Worm (Caenorhabditis elegans) whole organism, young adult: ENCODE measurements around the gene arrd-12.

Experiments
- B0035.1 ChIP-seq: sonication (generic microtip); optimal IDR thresholded peaks from 2 replicates; lab custom pipeline; 2016; ENCODE audit warnings: missing genetic modification characterization, mild to moderate bottlenecking, missing compliant biosample characterization, missing genotype, missing genetic modification reagents
- B0261.1 ChIP-seq: sonication (generic microtip); optimal IDR thresholded peaks from 2 replicates; lab custom pipeline; 2016; ENCODE audit warnings: mild to moderate bottlenecking, missing genetic modification characterization, moderate library complexity, missing compliant biosample characterization
- F22D6.2 ChIP-seq: sonication (generic microtip); optimal IDR thresholded peaks from 2 replicates; lab custom pipeline; 2016; ENCODE audit warnings: mild to moderate bottlenecking, missing genetic modification characterization, missing compliant biosample characterization
- F23B12.7 ChIP-seq: sonication (generic microtip); optimal IDR thresholded peaks from 2 replicates; lab custom pipeline; 2017; ENCODE audit warnings: missing genetic modification characterization, mild to moderate bottlenecking, missing compliant biosample characterization, antibody characterized with exemption, moderate library complexity; ENCODE audit not compliant: insufficient read depth
- F37B4.10 ChIP-seq: fragments of 200-800 bp; sonication (Bioruptor generic); IDR thresholded peaks from 2 replicates; pipeline ENCODE4 v1.3.6; 2022; ENCODE audit warnings: missing genetic modification characterization, missing compliant biosample characterization
- F57C9.4 ChIP-seq: sonication (generic microtip); optimal IDR thresholded peaks from 2 replicates; lab custom pipeline; 2017; ENCODE audit warnings: mild to moderate bottlenecking, missing genetic modification characterization, missing compliant biosample characterization
- T07F8.4 ChIP-seq: sonication (generic microtip); optimal IDR thresholded peaks from 2 replicates; lab custom pipeline; 2016; ENCODE audit warnings: mild to moderate bottlenecking, missing genetic modification characterization, moderate library complexity, missing compliant biosample characterization
- bed-1 ChIP-seq: fragments of 200-800 bp; sonication (Bioruptor generic); IDR thresholded peaks from 2 replicates; pipeline ENCODE4 v1.3.6; 2022; ENCODE audit warnings: missing genetic modification reagents, missing genetic modification characterization, missing compliant biosample characterization
- ccch-3 ChIP-seq: fragments of 200-800 bp; sonication (Bioruptor generic); optimal IDR thresholded peaks from 2 replicates; lab custom pipeline; 2018; ENCODE audit warnings: mild to moderate bottlenecking, missing genetic modification characterization, missing compliant biosample characterization
- ceh-100 ChIP-seq: fragments of 200-800 bp; sonication (Bioruptor generic); IDR thresholded peaks from 2 replicates; pipeline ENCODE4 v1.3.6; 2022; ENCODE audit warnings: missing genetic modification reagents, missing genetic modification characterization, missing compliant biosample characterization
- ceh-40 ChIP-seq: fragments of 200-800 bp; sonication (Bioruptor generic); IDR thresholded peaks from 2 replicates; pipeline ENCODE4 v1.3.6; 2022; ENCODE audit warnings: missing genetic modification characterization, missing compliant biosample characterization
- ceh-91 ChIP-seq: fragments of 200-800 bp; sonication (Bioruptor generic); IDR thresholded peaks from 2 replicates; pipeline ENCODE4 v1.3.6; 2022; ENCODE audit warnings: missing genetic modification reagents, missing genetic modification characterization, missing compliant biosample characterization
- chd-7 ChIP-seq: sonication (generic microtip); optimal IDR thresholded peaks from 2 replicates; lab custom pipeline; 2016; ENCODE audit warnings: mild to moderate bottlenecking, missing genetic modification characterization, moderate library complexity, missing compliant biosample characterization
- egrh-3 ChIP-seq: fragments of 200-800 bp; sonication (Bioruptor generic); IDR thresholded peaks from 2 replicates; pipeline ENCODE4 v1.3.6; 2022; ENCODE audit warnings: missing genetic modification reagents, missing genetic modification characterization, missing compliant biosample characterization
- ekl-4 ChIP-seq: fragments of 200-800 bp; sonication (Bioruptor generic); IDR thresholded peaks from 2 replicates; pipeline ENCODE4 v1.3.6; 2022; ENCODE audit warnings: missing genetic modification reagents, missing genetic modification characterization, missing compliant biosample characterization
- ets-4 ChIP-seq: fragments of 200-800 bp; sonication (Bioruptor generic); optimal IDR thresholded peaks from 2 replicates; lab custom pipeline; 2018; ENCODE audit warnings: mild to moderate bottlenecking, missing genetic modification characterization, missing compliant biosample characterization
- him-1 ChIP-seq: sonication (generic microtip); optimal IDR thresholded peaks from 2 replicates; lab custom pipeline; 2016; ENCODE audit warnings: missing genotype, missing genetic modification reagents, missing genetic modification characterization, missing compliant biosample characterization
- hmg-1.2 ChIP-seq: fragments of 200-800 bp; sonication (Bioruptor generic); IDR thresholded peaks from 2 replicates; pipeline ENCODE4 v1.3.6; 2022; ENCODE audit warnings: missing genetic modification reagents, missing genetic modification characterization, missing compliant biosample characterization
- hrde-1 ChIP-seq: sonication (generic microtip); optimal IDR thresholded peaks from 2 replicates; lab custom pipeline; 2016; ENCODE audit warnings: missing genetic modification characterization, mild to moderate bottlenecking, missing compliant biosample characterization, moderate library complexity, missing genotype, missing genetic modification reagents, borderline replicate concordance
- hsf-1 ChIP-seq: fragments of 200-800 bp; sonication (Bioruptor generic); IDR thresholded peaks from 2 replicates; pipeline ENCODE4 v1.3.6; 2022; ENCODE audit warnings: missing genetic modification reagents, missing genetic modification characterization, missing compliant biosample characterization
- lsl-1 ChIP-seq: fragments of 200-800 bp; sonication (Bioruptor generic); optimal IDR thresholded peaks from 2 replicates; lab custom pipeline; 2018; ENCODE audit warnings: mild to moderate bottlenecking, missing genetic modification characterization, moderate library complexity, missing compliant biosample characterization
- madf-10 ChIP-seq: sonication (generic microtip); optimal IDR thresholded peaks from 2 replicates; lab custom pipeline; 2016; ENCODE audit warnings: mild to moderate bottlenecking, missing genetic modification characterization, missing compliant biosample characterization
- mcd-1 ChIP-seq: fragments of 200-800 bp; sonication (Bioruptor generic); IDR thresholded peaks from 2 replicates; pipeline ENCODE4 v1.3.6; 2022; ENCODE audit warnings: missing genetic modification reagents, missing genetic modification characterization, missing compliant biosample characterization
- mes-4 ChIP-seq: sonication (generic microtip); optimal IDR thresholded peaks from 2 replicates; lab custom pipeline; 2016; ENCODE audit warnings: missing genotype, missing genetic modification characterization, missing compliant biosample characterization
- mxl-1 ChIP-seq: sonication (generic microtip); optimal IDR thresholded peaks from 2 replicates; lab custom pipeline; 2016; ENCODE audit warnings: missing genetic modification characterization, missing compliant biosample characterization
- nhr-80 ChIP-seq: sonication (generic microtip); optimal IDR thresholded peaks from 2 replicates; lab custom pipeline; 2016; ENCODE audit warnings: missing genetic modification characterization, missing compliant biosample characterization
- snpc-1.3 ChIP-seq: sonication (generic microtip); optimal IDR thresholded peaks from 2 replicates; lab custom pipeline; 2017; ENCODE audit warnings: missing genetic modification characterization, mild to moderate bottlenecking, missing compliant biosample characterization, antibody characterized with exemption, moderate library complexity, missing genotype, missing genetic modification reagents; ENCODE audit not compliant: insufficient read depth
- snpc-4 ChIP-seq, 5 experiments: fragments of 150-350 bp in 1 of 5; sonication (generic microtip) in 4 of 5; optimal IDR thresholded peaks; 2 replicates each; lab custom pipeline; 2014 to 2018; ENCODE audit warnings: missing genetic modification characterization in 5 of 5, missing biosample characterization in 3 of 5, antibody characterized with exemption in 2 of 5, mild to moderate bottlenecking in 2 of 5, missing compliant biosample characterization in 2 of 5, missing genotype in 2 of 5, moderate library complexity in 2 of 5, missing genetic modification reagents in 1 of 5
- somi-1 ChIP-seq: fragments of 200-800 bp; sonication (Bioruptor generic); optimal IDR thresholded peaks from 2 replicates; lab custom pipeline; 2018; ENCODE audit warnings: mild to moderate bottlenecking, missing genetic modification characterization, missing compliant biosample characterization
- sptf-2 ChIP-seq: fragments of 200-800 bp; sonication (Bioruptor generic); optimal IDR thresholded peaks from 2 replicates; lab custom pipeline; 2018; ENCODE audit warnings: mild to moderate bottlenecking, missing genetic modification characterization, missing compliant biosample characterization
- tbp1 ChIP-seq: fragments of 200-800 bp; sonication (Bioruptor generic); optimal IDR thresholded peaks from 2 replicates; lab custom pipeline; 2018; ENCODE audit warnings: mild to moderate bottlenecking, missing genetic modification characterization, missing compliant biosample characterization
- zim-3 ChIP-seq: sonication (generic microtip); optimal IDR thresholded peaks from 2 replicates; lab custom pipeline; 2017; ENCODE audit warnings: mild to moderate bottlenecking, missing genetic modification characterization, moderate library complexity, missing compliant biosample characterization
- ztf-26 ChIP-seq: sonication (generic microtip); optimal IDR thresholded peaks from 2 replicates; lab custom pipeline; 2017; ENCODE audit warnings: missing genetic modification characterization, missing compliant biosample characterization
- ztf-28 ChIP-seq: fragments of 200-800 bp; sonication (Bioruptor generic); IDR thresholded peaks from 2 replicates; pipeline ENCODE4 v1.3.6; 2022; ENCODE audit warnings: missing genetic modification reagents, missing genetic modification characterization, missing compliant biosample characterization

The arrd-12 gene

ce11 chrII:13751030-13751429 lies 15.0 kb upstream of the arrd-12 start:
- peak; percentile 76 for TF ChIP-seq ztf-26
- TF ChIP-seq ztf-28 (GFP tag; lab: Robert Waterston, UW): no peak

DNA sequence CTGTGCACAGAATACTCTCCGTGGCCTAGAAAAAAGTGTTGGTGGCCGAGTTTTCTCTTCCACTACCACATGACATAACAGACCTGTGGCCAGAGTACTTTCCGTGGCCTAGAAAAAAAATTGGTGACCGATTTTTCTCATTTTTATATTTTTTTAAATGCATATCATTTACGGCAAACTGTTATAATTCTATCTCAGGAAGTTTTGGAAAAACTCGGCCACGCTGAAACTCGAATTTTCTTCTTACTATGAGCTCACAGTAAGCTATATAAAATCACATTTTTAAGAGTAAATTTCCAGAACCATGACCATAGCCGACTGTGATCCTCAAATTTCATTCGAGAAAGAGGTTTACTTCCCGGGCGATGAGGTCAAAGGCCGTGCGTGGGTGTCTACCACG lies 14.0 kb upstream of the arrd-12 start, which contains the start of gene arrd-14:
arrd-14 (plus strand) TSS at position 301 of the 400 bp plus-strand sequence.
- TF ChIP-seq somi-1 (GFP tag; lab: Kevin White, UChicago) (no peak), F22D6.2 (tag; lab: Kevin White, UChicago) (no peak), tbp1 (GFP tag; lab: Kevin White, UChicago) (no peak), ccch-3 (GFP tag; lab: Kevin White, UChicago) (no peak), chd-7 (tag; lab: Kevin White, UChicago) (no peak), madf-10 (tag; lab: Kevin White, UChicago) (no peak), egrh-3 (GFP tag; lab: Robert Waterston, UW) (no peak), mcd-1 (GFP tag; lab: Robert Waterston, UW) (no peak), F37B4.10 (no peak), ceh-91 (GFP tag; lab: Robert Waterston, UW) (no peak), hsf-1 (GFP tag; lab: Robert Waterston, UW) (no peak), him-1 (no peak)

DNA sequence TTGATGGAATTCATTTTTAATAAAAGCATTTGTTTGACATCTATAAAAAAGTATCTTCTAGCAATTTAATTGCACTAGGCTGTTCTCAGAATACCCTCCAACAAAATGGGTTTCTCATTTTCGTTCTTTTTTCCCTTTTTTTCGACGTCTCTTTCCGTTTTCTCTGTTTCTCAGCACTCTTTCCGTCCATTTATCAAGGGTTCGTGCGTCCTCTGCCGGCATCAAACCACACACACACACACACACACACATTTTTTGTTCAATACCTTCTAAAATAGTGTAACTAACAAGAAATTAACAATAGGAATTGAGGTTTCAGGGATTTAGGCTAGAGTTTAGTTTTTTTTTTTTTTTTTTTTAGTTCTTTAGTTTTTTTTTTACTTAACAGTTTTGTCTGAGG lies 9.8 kb upstream of the arrd-12 start:
- no peak for TF ChIP-seq nhr-80 (tag; lab: Kevin White, UChicago)

DNA sequence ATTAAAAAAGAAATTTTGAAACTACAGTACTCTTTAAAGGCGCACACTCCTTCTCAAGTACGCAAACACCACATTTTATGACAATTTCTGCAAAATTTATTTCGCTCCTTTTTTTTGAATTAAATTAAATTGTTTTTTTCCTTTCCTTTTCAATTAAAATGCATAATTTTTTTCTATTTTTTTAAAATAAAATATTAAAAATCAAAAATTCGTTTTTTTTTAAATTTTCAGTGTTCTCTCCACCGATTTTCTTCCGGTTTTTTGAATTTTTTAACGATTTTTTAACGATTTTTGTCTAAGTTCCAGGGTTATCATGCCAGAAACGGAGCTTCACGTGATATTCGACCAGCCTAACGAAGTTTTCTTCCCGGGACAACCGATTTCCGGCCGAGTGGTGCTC lies 7.9 kb upstream of the arrd-12 start, which contains the start of gene arrd-13:
arrd-13 (plus strand) TSS at position 301 of the 400 bp plus-strand sequence.
- TF ChIP-seq lsl-1: peak; percentile 69
- no peak for TF ChIP-seq ekl-4 (GFP tag; lab: Robert Waterston, UW)

DNA sequence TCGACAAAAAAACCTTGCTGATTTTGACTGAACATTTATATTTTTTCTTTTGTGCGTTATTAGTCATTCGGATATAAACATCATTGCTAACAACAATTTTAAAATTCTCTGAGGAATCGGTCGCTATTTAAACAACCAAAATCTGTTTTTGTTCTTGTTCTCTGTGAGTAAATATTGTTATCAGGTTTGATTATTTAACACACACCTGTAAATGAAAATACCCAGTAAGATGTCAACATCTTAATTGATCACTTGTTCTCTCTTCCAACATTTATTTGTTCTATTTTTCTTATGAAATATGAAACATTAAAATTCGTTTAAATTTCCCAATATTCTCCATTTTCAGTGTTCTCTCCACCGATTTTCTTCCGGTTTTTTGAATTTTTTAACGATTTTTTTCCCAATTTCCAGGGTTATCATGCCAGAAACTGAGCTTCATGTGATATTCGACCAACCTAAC lies 3.0 kb upstream of the arrd-12 start, which contains the start of gene arrd-11:
arrd-11 (plus strand) TSS at position 410 of the 460 bp plus-strand sequence.
- TF ChIP-seq F23B12.7 (tag; lab: Kevin White, UChicago): no peak
- TF ChIP-seq hmg-1.2 (GFP tag; lab: Robert Waterston, UW): no peak
- no peak for TF ChIP-seq zim-3
- TF ChIP-seq bed-1 (GFP tag; lab: Robert Waterston, UW): no peak
- no peak for TF ChIP-seq snpc-4 (GFP tag; optimal IDR thresholded peaks at IDR 0.05; lab: Kevin White, UChicago)
- no peak for TF ChIP-seq snpc-4 (tag; optimal IDR thresholded peaks at IDR 0.05; lab: Kevin White, UChicago)
- no peak for TF ChIP-seq hrde-1 (tag; lab: Kevin White, UChicago)
- TF ChIP-seq F57C9.4 (tag; lab: Kevin White, UChicago): no peak
- TF ChIP-seq madf-10 (tag; lab: Kevin White, UChicago): no peak
- no peak for TF ChIP-seq ceh-40
- TF ChIP-seq ceh-100 (GFP tag; lab: Robert Waterston, UW): no peak
- TF ChIP-seq B0261.1 (tag; lab: Kevin White, UChicago): no peak
- TF ChIP-seq mes-4 (tag; lab: Kevin White, UChicago): no peak
- no peak for TF ChIP-seq B0035.1 (tag; lab: Kevin White, UChicago)
- no peak for TF ChIP-seq mxl-1
- TF ChIP-seq snpc-1.3 (tag; lab: Kevin White, UChicago): no peak
- no peak for TF ChIP-seq ets-4 (GFP tag; lab: Kevin White, UChicago)
- TF ChIP-seq sptf-2 (GFP tag; lab: Kevin White, UChicago): no peak
- TF ChIP-seq T07F8.4: no peak
